Fruit fly (Drosophila melanogaster) whole organism, wandering third instar larva: ENCODE measurements around the gene Prtl99C.

Source experiments
- Abd-B ChIP-seq: fragments of >200 bp; optimal IDR thresholded peaks from 2 replicates; lab custom pipeline; 2017; ENCODE audit warnings: missing biosample characterization, missing genetic modification characterization
- Sp1 ChIP-seq: fragments of 200-800 bp; sonication (Bioruptor generic); optimal IDR thresholded peaks from 3 replicates; lab custom pipeline; 2019; ENCODE audit warnings: missing biosample characterization, mild to moderate bottlenecking, missing genetic modification characterization, moderate library complexity
- dl ChIP-seq, 2 experiments: fragments of 175-275, 200-275 bp in 1 of 2; fragments of 200-275 bp in 1 of 2; sonication (Bioruptor generic); optimal IDR thresholded peaks; lab custom pipeline; 2018; ENCODE audit warnings: mild to moderate bottlenecking in 2 of 2, missing biosample characterization in 2 of 2, missing genetic modification characterization in 2 of 2, moderate library complexity in 2 of 2; ENCODE audit not compliant: partially characterized antibody in 2 of 2, insufficient read depth in 1 of 2
- pan ChIP-seq: fragments of >200 bp; optimal IDR thresholded peaks from 2 replicates; lab custom pipeline; 2017
- psq ChIP-seq: fragments of 200-800 bp; sonication (Bioruptor generic); optimal IDR thresholded peaks from 3 replicates; lab custom pipeline; 2017; ENCODE audit warnings: missing biosample characterization, mild to moderate bottlenecking, missing genetic modification characterization, moderate library complexity
- rgr ChIP-seq: fragments of 200-800 bp; sonication (Bioruptor generic); optimal IDR thresholded peaks from 3 replicates; lab custom pipeline; 2016; ENCODE audit warnings: missing biosample characterization, mild to moderate bottlenecking, missing genetic modification characterization
- woc ChIP-seq: sonication (Bioruptor generic); optimal IDR thresholded peaks from 2 replicates; lab custom pipeline; 2016; ENCODE audit warnings: missing biosample characterization, mild to moderate bottlenecking, missing genetic modification characterization

- TF ChIP-seq Abd-B (GFP tag; lab: Kevin White, UChicago): no peak
- TF ChIP-seq dl (GFP tag; optimal IDR thresholded peaks at IDR 0.05; lab: Kevin White, UChicago; ENCODE audit: insufficient read depth in 1 of 2, partially characterized antibody in 2 of 2): no peak
- TF ChIP-seq psq (GFP tag; lab: Kevin White, UChicago): peak; percentile 21
- TF ChIP-seq pan (lab: Kevin White, UChicago): no peak
- peak; percentile 70 for TF ChIP-seq woc
- TF ChIP-seq rgr (GFP tag; lab: Kevin White, UChicago): peak; percentile 55
- peak; percentile 11 for TF ChIP-seq Sp1 (GFP tag; lab: Kevin White, UChicago)
Observed at dm6 chr3R:29786016-29786996, 49.4 kb upstream of the Prtl99C start.
